Fruit fly (Drosophila melanogaster): ENCODE results near the gene snsl.

snsl gene

DNA sequence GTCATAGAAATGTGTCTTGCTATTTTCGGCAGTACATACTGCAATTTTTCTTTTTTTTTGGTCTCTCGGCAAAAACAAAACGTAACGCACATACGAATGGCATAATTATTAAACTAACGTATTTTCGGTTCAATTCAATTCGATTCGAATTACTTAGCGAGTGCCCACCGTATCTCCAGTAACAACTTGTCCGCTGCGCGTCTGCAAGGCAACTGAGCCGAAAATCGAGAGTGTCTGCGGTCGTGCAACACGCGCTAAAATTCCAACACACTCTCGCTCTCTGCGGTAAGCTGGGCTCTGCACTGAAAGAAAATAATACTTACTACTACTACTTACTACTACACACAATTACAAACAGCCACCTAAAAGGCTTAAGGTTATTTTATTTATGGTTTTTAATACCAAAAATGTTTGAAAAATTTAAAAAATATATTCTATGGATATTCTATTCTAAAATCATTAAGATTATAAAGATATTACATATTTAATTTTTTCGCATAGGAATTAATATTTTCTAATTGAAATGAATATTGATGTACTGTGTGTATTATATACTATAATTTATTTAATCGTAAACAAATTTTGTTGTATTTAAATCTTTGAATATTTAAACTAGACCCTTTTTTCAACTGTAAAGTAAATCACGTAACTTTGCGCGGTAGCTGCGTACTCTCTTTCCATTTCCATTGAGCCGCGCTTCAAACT lies at the start of gene snsl:
TSS of gene snsl (minus strand) at position 217 of the 705 bp plus-strand sequence.
- TF ChIP-seq insv (optimal IDR thresholded peaks at IDR 0.05): no peak
- no peak for TF ChIP-seq ttk (optimal IDR thresholded peaks at IDR 0.05)
- no peak for TF ChIP-seq Sin3A (optimal IDR thresholded peaks at IDR 0.05)
- TF ChIP-seq h (optimal IDR thresholded peaks at IDR 0.05): no peak
- no peak for TF ChIP-seq psq (optimal IDR thresholded peaks at IDR 0.05)

DNA sequence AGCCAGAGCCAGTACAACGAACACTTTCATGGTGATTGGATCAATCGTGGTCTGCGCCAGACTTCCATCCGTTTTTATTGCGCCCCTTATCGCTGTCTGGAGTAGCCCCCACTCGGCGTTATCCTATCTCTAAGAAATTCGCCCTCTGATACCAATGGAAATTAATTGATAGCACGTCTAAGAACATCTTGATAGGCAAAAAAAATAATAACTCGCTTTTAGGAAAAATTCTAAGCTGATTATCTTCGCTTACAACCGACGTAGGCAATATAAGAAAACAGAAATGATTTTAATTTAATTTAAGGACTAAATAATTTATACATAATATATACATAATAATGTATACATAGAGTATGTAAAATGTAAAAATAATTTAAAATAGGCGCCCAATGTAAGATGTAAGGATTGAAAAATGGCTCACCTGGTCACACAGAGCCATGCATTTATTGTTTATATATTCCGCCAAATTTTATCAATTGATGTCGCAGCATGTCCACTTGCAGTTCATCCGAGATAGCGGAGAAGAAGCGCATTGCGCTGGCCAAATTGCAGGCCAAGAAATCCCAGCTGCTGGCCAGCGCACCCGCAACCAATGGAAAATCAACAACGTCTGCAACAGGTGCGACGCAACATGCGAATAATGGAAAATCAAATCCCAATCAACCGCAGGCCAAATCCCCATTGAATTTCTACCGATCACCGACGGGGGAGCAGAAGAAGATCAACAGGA lies 48.7 kb upstream of the snsl start, which contains the start of the genes Jon25Bi and Marcal1:
TSS of gene Jon25Bi (minus strand) at position 51 of the 730 bp plus-strand sequence.
TSS of gene Marcal1 (plus strand) at position 416 of the 730 bp plus-strand sequence.
- no peak for TF ChIP-seq ttk (optimal IDR thresholded peaks at IDR 0.05)
- TF ChIP-seq h (optimal IDR thresholded peaks at IDR 0.05): no peak
- TF ChIP-seq Sin3A (optimal IDR thresholded peaks at IDR 0.05): no peak

DNA sequence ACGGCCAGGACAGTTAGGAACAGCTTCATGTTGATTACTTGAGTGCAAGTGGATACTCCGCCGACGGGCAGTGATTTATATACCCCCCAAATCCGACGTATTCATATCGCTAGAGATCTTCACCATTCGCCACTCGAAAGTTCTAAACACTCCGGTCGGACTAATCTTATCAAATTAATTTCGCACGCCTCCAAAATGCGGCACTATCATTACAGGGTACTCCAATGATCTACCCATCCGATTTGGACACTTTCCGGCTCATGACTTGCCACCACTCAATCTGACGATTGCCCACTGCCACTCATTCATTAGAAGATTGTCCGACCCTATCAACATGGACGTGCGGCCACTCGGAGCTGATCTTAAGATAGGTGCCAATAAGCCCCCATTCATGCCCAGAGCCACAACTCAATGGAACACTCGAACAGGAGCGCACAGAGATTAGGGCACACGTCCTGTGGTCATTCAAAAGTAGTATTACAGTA lies 46.6 kb upstream of the snsl start, which contains the start of gene Jon25Bii:
TSS of gene Jon25Bii (minus strand) at position 51 of the 485 bp plus-strand sequence.
- TF ChIP-seq ttk (optimal IDR thresholded peaks at IDR 0.05) (no peak), insv (optimal IDR thresholded peaks at IDR 0.05) (no peak), Sin3A (optimal IDR thresholded peaks at IDR 0.05) (no peak), h (optimal IDR thresholded peaks at IDR 0.05) (no peak), Myc (optimal IDR thresholded peaks at IDR 0.05) (no peak), psq (optimal IDR thresholded peaks at IDR 0.05) (no peak)

DNA sequence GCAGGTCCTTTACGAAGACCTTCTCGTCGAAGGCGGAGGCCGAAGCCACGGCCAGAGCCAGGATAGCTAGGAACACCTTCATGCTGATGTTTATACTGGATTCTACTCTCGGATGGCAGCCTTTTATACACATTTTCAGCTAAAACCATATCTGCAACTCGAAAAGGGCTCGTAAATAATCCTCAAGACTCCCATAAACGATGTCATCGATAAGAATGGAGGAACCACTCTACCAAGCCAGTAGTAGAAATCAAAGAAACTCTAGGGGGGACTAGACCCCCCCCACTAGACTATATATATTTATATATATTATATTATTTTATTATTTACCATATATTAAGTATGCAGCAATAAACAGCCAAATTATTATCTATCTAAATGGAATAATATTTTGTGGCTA lies 44.1 kb upstream of the snsl start, which contains the start of gene Jon25Biii:
TSS of gene Jon25Biii (minus strand) at position 101 of the 400 bp plus-strand sequence.
- no peak for TF ChIP-seq Sin3A (optimal IDR thresholded peaks at IDR 0.05)
- no peak for TF ChIP-seq Myc (optimal IDR thresholded peaks at IDR 0.05)
- TF ChIP-seq ttk (optimal IDR thresholded peaks at IDR 0.05): no peak

DNA sequence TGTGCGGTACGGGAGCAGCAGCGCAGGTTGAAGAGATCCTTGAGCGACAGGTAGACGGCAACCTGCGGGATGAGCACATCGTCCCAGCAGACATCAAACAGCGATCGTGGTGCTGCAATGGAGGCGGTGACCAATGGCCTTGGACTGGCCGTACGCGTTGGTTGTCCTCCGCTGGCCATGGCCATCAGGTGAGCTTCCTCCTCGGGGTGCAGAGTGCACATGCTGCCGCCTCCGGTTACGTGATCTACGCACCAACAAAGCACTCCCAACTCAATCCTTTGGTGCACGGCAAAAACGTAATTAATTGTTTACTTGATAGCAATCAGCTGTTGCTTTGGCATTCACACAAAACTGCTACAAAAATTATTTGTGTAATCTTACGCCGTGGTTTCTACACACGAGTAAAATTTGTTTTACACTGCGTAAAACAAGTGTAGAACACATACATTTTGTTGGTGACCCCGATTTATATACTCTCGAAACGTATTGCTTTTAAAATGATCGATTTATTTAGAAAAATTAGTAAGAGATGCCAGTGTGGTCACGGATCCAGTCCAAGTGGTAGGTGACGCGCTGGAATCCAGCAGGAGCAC lies 43.0 kb upstream of the snsl start, which contains the start of gene jet:
TSS of gene jet (minus strand) at position 332 of the 593 bp plus-strand sequence.
- TF ChIP-seq Myc (optimal IDR thresholded peaks at IDR 0.05): no peak
- TF ChIP-seq ttk (optimal IDR thresholded peaks at IDR 0.05): no peak
- no peak for TF ChIP-seq insv (optimal IDR thresholded peaks at IDR 0.05)
- no peak for TF ChIP-seq h (optimal IDR thresholded peaks at IDR 0.05)
- TF ChIP-seq psq (optimal IDR thresholded peaks at IDR 0.05): no peak
- TF ChIP-seq Sin3A (optimal IDR thresholded peaks at IDR 0.05): no peak

DNA sequence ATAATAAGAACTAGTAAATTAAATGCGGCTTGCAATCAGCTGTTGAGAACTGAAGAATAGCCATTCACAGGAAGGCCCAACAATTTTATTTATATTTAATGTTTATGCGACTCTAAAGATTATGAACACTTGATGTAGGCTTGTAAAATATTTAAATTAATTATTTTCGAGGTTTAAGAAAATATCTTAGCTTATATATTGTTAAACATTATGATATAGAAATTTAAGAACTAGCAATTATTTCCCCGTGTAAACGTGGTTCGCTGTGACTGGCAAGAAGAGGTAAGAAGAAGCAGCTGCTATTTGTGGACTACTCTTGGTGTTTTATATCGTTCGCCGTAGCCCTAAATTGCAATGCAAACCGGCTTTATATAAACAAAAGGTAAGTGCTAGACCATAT lies 38.7 kb upstream of the snsl start, which contains the start of the genes mRpL24 and betaggt-I:
TSS of gene mRpL24 (minus strand) at position 62 of the 400 bp plus-strand sequence.
TSS of gene betaggt-I (plus strand) at position 280 of the 400 bp plus-strand sequence.
- no peak for TF ChIP-seq Myc (optimal IDR thresholded peaks at IDR 0.05)
- no peak for TF ChIP-seq ttk (optimal IDR thresholded peaks at IDR 0.05)
- TF ChIP-seq psq (optimal IDR thresholded peaks at IDR 0.05): no peak
- TF ChIP-seq h (optimal IDR thresholded peaks at IDR 0.05): no peak
- TF ChIP-seq Sin3A (optimal IDR thresholded peaks at IDR 0.05): no peak
- TF ChIP-seq insv (optimal IDR thresholded peaks at IDR 0.05): no peak

DNA sequence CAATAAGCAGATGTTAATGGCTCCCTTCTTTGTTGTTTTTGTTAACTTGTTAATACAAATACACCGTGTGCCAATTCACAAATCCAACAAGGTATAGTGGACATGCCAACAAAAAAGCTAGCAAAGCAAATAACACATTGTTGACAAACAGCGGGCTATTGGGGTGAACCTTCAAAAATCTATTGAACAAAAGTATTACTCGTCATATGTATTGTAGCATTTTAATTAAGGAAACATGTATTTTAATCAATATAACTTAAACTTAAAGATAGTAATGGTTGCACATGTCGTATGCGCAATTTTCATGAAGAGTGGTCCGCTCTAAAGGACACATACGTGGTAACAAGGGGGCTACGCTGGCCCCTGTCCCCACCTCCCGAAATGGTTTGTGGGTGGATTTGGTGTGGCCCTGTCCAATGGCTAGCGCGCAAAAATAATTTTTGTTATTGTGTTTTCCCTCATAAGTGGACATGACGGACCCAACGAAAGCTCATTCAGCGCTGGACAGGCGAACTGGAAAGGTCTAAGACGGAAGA lies 35.8 kb upstream of the snsl start, which contains the start of gene synr:
TSS of gene synr (plus strand) at position 486 of the 536 bp plus-strand sequence.
- TF ChIP-seq Myc (optimal IDR thresholded peaks at IDR 0.05) (no peak), h (optimal IDR thresholded peaks at IDR 0.05) (no peak), Sin3A (optimal IDR thresholded peaks at IDR 0.05) (no peak), psq (optimal IDR thresholded peaks at IDR 0.05) (no peak), insv (optimal IDR thresholded peaks at IDR 0.05) (no peak), ttk (optimal IDR thresholded peaks at IDR 0.05) (no peak)

DNA sequence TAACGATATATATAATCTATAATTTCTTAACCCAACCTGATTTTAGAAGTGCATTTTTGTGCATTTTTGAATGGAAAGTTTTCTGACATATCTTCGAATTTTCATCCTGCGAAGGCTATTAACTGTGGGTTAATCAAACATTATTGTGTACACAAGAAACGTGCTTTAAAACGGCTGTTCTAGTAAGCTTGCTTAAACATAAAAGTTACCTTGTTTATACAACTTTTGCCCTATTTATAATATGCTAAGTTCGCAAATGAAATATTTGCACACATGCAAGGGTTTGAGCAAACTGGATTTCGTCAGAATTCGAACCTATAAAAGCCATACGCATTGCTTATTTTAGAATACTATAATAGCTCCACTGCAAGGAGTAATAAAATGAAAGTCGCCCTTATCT lies 30.5 kb upstream of the snsl start, which contains the start of gene Sgs1:
TSS of gene Sgs1 (plus strand) at position 350 of the 400 bp plus-strand sequence.
- TF ChIP-seq Sin3A (optimal IDR thresholded peaks at IDR 0.05) (no peak), ttk (optimal IDR thresholded peaks at IDR 0.05) (no peak), psq (optimal IDR thresholded peaks at IDR 0.05) (no peak)

DNA sequence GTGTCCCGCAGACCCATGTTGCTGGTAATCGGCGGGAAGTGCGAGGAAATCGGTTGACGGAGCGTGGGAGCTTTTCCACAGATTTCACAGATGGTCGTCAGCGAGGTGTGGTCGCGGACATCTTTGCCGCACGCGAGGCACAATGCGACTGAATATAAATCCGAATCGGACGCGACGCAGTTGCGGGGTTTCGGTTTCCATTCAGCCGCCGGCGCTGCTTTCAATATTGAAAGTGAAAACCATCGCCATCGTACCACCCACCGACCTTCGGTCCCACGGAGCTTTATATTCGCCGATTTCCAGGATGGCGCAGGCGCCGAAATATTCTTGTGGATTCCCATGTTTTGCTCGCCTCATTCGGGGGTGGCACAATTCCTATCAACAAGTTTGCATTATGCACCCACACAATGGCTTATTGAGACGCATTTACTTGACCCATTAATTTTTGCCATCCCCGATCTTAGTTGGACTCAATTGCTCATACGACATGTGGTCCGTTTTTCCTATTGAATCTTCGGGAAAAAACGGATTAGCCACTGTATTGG lies 29.8 kb upstream of the snsl start, which contains the start of gene hoe2:
TSS of gene hoe2 (minus strand) at position 126 of the 545 bp plus-strand sequence.
- TF ChIP-seq h (optimal IDR thresholded peaks at IDR 0.05): no peak

DNA sequence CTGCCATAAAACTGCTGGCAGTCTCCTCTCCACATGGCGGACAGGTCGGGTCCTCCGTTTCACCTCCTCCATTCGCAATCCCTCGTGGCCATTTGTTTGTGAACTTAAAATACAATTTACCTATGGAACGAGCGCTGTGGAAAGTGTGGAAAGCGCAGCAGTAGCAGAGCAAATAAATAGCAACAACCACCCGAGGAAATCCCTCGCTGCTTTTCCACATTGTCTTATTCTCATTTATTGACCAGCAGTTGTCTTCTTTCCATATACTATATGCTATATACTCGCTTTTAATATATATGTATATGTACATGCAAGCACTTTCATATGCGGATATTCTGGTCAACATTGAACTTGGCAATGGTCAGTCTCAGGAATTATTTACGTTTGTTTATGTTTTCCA lies 25.7 kb upstream of the snsl start, which contains the start of gene hoe1:
TSS of gene hoe1 (minus strand) at position 101 of the 400 bp plus-strand sequence.
- TF ChIP-seq Myc (optimal IDR thresholded peaks at IDR 0.05) (no peak), Sin3A (optimal IDR thresholded peaks at IDR 0.05) (no peak), insv (optimal IDR thresholded peaks at IDR 0.05) (no peak), h (optimal IDR thresholded peaks at IDR 0.05) (no peak), psq (optimal IDR thresholded peaks at IDR 0.05) (no peak), ttk (optimal IDR thresholded peaks at IDR 0.05) (no peak)

DNA sequence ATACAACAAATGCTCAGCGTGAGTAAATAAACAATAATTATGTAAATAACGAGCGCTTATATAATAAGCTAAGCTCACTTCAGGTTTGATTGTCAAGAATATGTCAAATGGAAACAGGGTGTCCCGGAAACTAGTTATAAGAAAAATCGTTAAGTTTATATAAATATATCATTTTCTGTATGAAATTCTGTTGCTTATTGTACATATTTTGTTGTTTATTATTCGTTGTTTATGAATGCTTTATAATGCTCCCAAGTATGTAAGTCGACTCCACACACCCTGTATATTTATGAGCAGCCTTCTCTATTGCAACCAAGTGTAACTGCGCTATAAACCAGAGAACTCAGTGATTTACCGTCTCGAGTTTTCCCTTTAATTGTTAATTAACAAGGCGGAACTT lies 24.0 kb upstream of the snsl start:
- no peak for TF ChIP-seq psq (optimal IDR thresholded peaks at IDR 0.05)
- no peak for TF ChIP-seq Sin3A (optimal IDR thresholded peaks at IDR 0.05)
- no peak for TF ChIP-seq ttk (optimal IDR thresholded peaks at IDR 0.05)
- no peak for TF ChIP-seq h (optimal IDR thresholded peaks at IDR 0.05)
- no peak for TF ChIP-seq Myc (optimal IDR thresholded peaks at IDR 0.05)
- TF ChIP-seq insv (optimal IDR thresholded peaks at IDR 0.05): no peak

Data from Kc167 (cell line).